Worm (Caenorhabditis elegans) whole organism, L3 larva: ENCODE results near the gene C07G1.7.
A peak's percentile ranks its signal among the peaks of the same experiment; 100 is the strongest.

Experiments
- ceh-82 ChIP-seq: fragments of 150-350 bp; optimal IDR thresholded peaks from 2 replicates; lab custom pipeline; 2014; ENCODE audit warnings: missing biosample characterization, missing genetic modification characterization
- daf-12 ChIP-seq: fragments of 150-350 bp; optimal IDR thresholded peaks from 2 replicates; lab custom pipeline; 2014; ENCODE audit warnings: missing biosample characterization, missing genetic modification reagents, missing genetic modification characterization
- elt-3 ChIP-seq, 3 experiments: fragments of 150-350 bp in 1 of 3; sonication (generic microtip) in 2 of 3; optimal IDR thresholded peaks; 2 replicates in 2 of 3; 4 replicates in 1 of 3; lab custom pipeline; 2014 to 2017; ENCODE audit warnings: missing biosample characterization in 3 of 3, missing genetic modification characterization in 3 of 3
- nhr-25 ChIP-seq: sonication (generic microtip); optimal IDR thresholded peaks from 2 replicates; lab custom pipeline; 2017; ENCODE audit warnings: missing biosample characterization, missing genetic modification characterization
- nhr-28 ChIP-seq: fragments of 150-350 bp; optimal IDR thresholded peaks from 2 replicates; lab custom pipeline; 2014; ENCODE audit warnings: missing biosample characterization, missing genetic modification characterization
- snpc-4 ChIP-seq: fragments of 150-350 bp; optimal IDR thresholded peaks from 2 replicates; lab custom pipeline; 2014; ENCODE audit warnings: missing biosample characterization, missing genetic modification characterization

ce11 chrIV:8171376-8171775, 40.3 kb downstream of the C07G1.7 start:
- TF ChIP-seq nhr-28 (tag; lab: Kevin White, UChicago) = no peak
- TF ChIP-seq daf-12 (tag; lab: Kevin White, UChicago) = no peak
- no peak for TF ChIP-seq ceh-82 (tag; lab: Kevin White, UChicago)
- TF ChIP-seq elt-3 (tag; optimal IDR thresholded peaks at IDR 0.05; lab: Kevin White, UChicago) = no peak
- TF ChIP-seq nhr-25 = peak; percentile 21
- no peak for TF ChIP-seq snpc-4
